Worm (Caenorhabditis elegans): ENCODE results near the gene ykt-6.

ce11 chrIII:7322018-7322417, 34.6 kb upstream of the ykt-6 start:
- TF ChIP-seq ama-1 (optimal IDR thresholded peaks at IDR 0.05), result no peak
- TF ChIP-seq pes-1 (GFP tag; IDR thresholded peaks at IDR 0.05), result no peak
- no peak for TF ChIP-seq ets-7 (tag; optimal IDR thresholded peaks at IDR 0.05)
- no peak for TF ChIP-seq B0310.2 (tag; optimal IDR thresholded peaks at IDR 0.05)
- no peak for TF ChIP-seq hmbx-1 (tag; optimal IDR thresholded peaks at IDR 0.05)
- no peak for TF ChIP-seq scrt-1 (GFP tag; IDR thresholded peaks at IDR 0.05)
- TF ChIP-seq flt-1 (GFP tag; IDR thresholded peaks at IDR 0.05), result no peak
